Worm (Caenorhabditis elegans) whole organism, late embryonic: ENCODE results near the gene F42G4.5.
A peak's percentile ranks its signal among the peaks of the same experiment; 100 is the strongest.

Experiments used
- C08G9.2 ChIP-seq: sonication (generic microtip); optimal IDR thresholded peaks from 2 replicates; lab custom pipeline; 2016; ENCODE audit warnings: mild to moderate bottlenecking, missing genetic modification characterization, moderate library complexity, missing compliant biosample characterization
- F13H6.1 ChIP-seq: sonication (generic microtip); optimal IDR thresholded peaks from 2 replicates; lab custom pipeline; 2016; ENCODE audit warnings: missing genetic modification characterization, missing compliant biosample characterization
- K02D7.2 ChIP-seq: sonication (generic microtip); optimal IDR thresholded peaks from 2 replicates; lab custom pipeline; 2017; ENCODE audit warnings: mild to moderate bottlenecking, missing genetic modification characterization, missing compliant biosample characterization
- ahr-1 ChIP-seq: sonication (generic microtip); optimal IDR thresholded peaks from 2 replicates; lab custom pipeline; 2016; ENCODE audit warnings: missing genetic modification characterization, missing compliant biosample characterization
- ceh-14 ChIP-seq: sonication (generic microtip); optimal IDR thresholded peaks from 2 replicates; lab custom pipeline; 2016; ENCODE audit warnings: missing genotype, missing genetic modification characterization, missing compliant biosample characterization
- ceh-18 ChIP-seq: sonication (generic microtip); optimal IDR thresholded peaks from 2 replicates; lab custom pipeline; 2016; ENCODE audit warnings: missing genetic modification characterization, missing compliant biosample characterization
- ceh-2 ChIP-seq: sonication (generic microtip); optimal IDR thresholded peaks from 2 replicates; lab custom pipeline; 2016; ENCODE audit warnings: missing genotype, missing genetic modification characterization, missing compliant biosample characterization
- ceh-31 ChIP-seq: sonication (generic microtip); optimal IDR thresholded peaks from 2 replicates; lab custom pipeline; 2016; ENCODE audit warnings: missing genetic modification characterization, missing compliant biosample characterization
- ceh-34 ChIP-seq: sonication (generic microtip); optimal IDR thresholded peaks from 2 replicates; lab custom pipeline; 2016; ENCODE audit warnings: mild to moderate bottlenecking, missing genetic modification characterization, missing compliant biosample characterization
- ceh-45 ChIP-seq: fragments of 200-800 bp; sonication (Bioruptor generic); IDR thresholded peaks from 2 replicates; pipeline ENCODE4 v1.3.6; 2022; ENCODE audit warnings: missing genetic modification reagents, missing genetic modification characterization, missing compliant biosample characterization
- ceh-48 ChIP-seq: sonication (generic microtip); optimal IDR thresholded peaks from 2 replicates; lab custom pipeline; 2016; ENCODE audit warnings: missing genetic modification characterization, inconsistent platforms, missing compliant biosample characterization
- ceh-9 ChIP-seq: sonication (generic microtip); optimal IDR thresholded peaks from 2 replicates; lab custom pipeline; 2016; ENCODE audit warnings: mild to moderate bottlenecking, missing genetic modification characterization, inconsistent platforms, missing compliant biosample characterization
- che-1 ChIP-seq: sonication (generic microtip); optimal IDR thresholded peaks from 2 replicates; lab custom pipeline; 2016; ENCODE audit warnings: mild to moderate bottlenecking, missing genetic modification characterization, missing compliant biosample characterization
- elt-2 ChIP-seq: sonication (generic microtip); optimal IDR thresholded peaks from 2 replicates; lab custom pipeline; 2016; ENCODE audit warnings: missing genetic modification reagents, missing genetic modification characterization, missing compliant biosample characterization
- ets-4 ChIP-seq: sonication (generic microtip); optimal IDR thresholded peaks from 2 replicates; lab custom pipeline; 2016; ENCODE audit warnings: missing genetic modification characterization, missing compliant biosample characterization
- fax-1 ChIP-seq: sonication (generic microtip); optimal IDR thresholded peaks from 2 replicates; lab custom pipeline; 2016; ENCODE audit warnings: missing genotype, missing genetic modification characterization, missing compliant biosample characterization
- fkh-6 ChIP-seq: sonication (generic microtip); optimal IDR thresholded peaks from 2 replicates; lab custom pipeline; 2016; ENCODE audit warnings: missing genetic modification characterization, missing compliant biosample characterization
- hlh-15 ChIP-seq: sonication (generic microtip); optimal IDR thresholded peaks from 2 replicates; lab custom pipeline; 2016; ENCODE audit warnings: missing genetic modification characterization, missing compliant biosample characterization
- hlh-30 ChIP-seq: sonication (generic microtip); optimal IDR thresholded peaks from 2 replicates; lab custom pipeline; 2017; ENCODE audit warnings: antibody characterized with exemption, missing genetic modification characterization, missing compliant biosample characterization; ENCODE audit not compliant: insufficient read depth
- hlh-8 ChIP-seq: sonication (generic microtip); optimal IDR thresholded peaks from 2 replicates; lab custom pipeline; 2016; ENCODE audit warnings: missing genotype, missing genetic modification characterization, missing compliant biosample characterization
- lim-6 ChIP-seq: sonication (generic microtip); optimal IDR thresholded peaks from 2 replicates; lab custom pipeline; 2016; ENCODE audit warnings: missing genetic modification characterization, missing compliant biosample characterization
- mec-3 ChIP-seq: sonication (generic microtip); optimal IDR thresholded peaks from 2 replicates; lab custom pipeline; 2016; ENCODE audit warnings: borderline replicate concordance, missing genetic modification characterization, missing compliant biosample characterization
- pha-2 ChIP-seq: sonication (generic microtip); optimal IDR thresholded peaks from 2 replicates; lab custom pipeline; 2017; ENCODE audit warnings: mild to moderate bottlenecking, missing genetic modification characterization, missing compliant biosample characterization
- ref-2 ChIP-seq: sonication (generic microtip); optimal IDR thresholded peaks from 2 replicates; lab custom pipeline; 2016; ENCODE audit warnings: missing genetic modification characterization, missing compliant biosample characterization
- rnt-1 ChIP-seq: sonication (generic microtip); optimal IDR thresholded peaks from 2 replicates; lab custom pipeline; 2016; ENCODE audit warnings: missing genetic modification characterization, missing compliant biosample characterization
- sdc-2 ChIP-seq: sonication (generic microtip); optimal IDR thresholded peaks from 2 replicates; lab custom pipeline; 2016; ENCODE audit warnings: missing genotype, missing genetic modification characterization, missing compliant biosample characterization
- tbx-2 ChIP-seq: sonication (generic microtip); optimal IDR thresholded peaks from 2 replicates; lab custom pipeline; 2016; ENCODE audit warnings: missing genetic modification characterization, missing compliant biosample characterization
- tbx-7 ChIP-seq: sonication (generic microtip); optimal IDR thresholded peaks from 2 replicates; lab custom pipeline; 2016; ENCODE audit warnings: missing genotype, missing genetic modification characterization, missing compliant biosample characterization
- ttx-3 ChIP-seq: sonication (generic microtip); optimal IDR thresholded peaks from 2 replicates; lab custom pipeline; 2016; ENCODE audit warnings: missing genetic modification reagents, missing genetic modification characterization, missing compliant biosample characterization
- unc-3 ChIP-seq, 2 experiments: fragments of 200-800 bp in 1 of 2; sonication (Bioruptor generic) in 1 of 2; sonication (generic microtip) in 1 of 2; conservative IDR thresholded peaks in 1 of 2; optimal IDR thresholded peaks in 1 of 2; 2 replicates each; pipeline versions ENCODE4 v1.3.6 to Lab custom; 2016 to 2022; ENCODE audit warnings: missing compliant biosample characterization in 2 of 2, missing genetic modification characterization in 2 of 2, missing genetic modification reagents in 1 of 2
- unc-42 ChIP-seq: sonication (generic microtip); optimal IDR thresholded peaks from 2 replicates; lab custom pipeline; 2016; ENCODE audit warnings: missing genotype, missing genetic modification characterization, missing compliant biosample characterization
- unc-86 ChIP-seq: sonication (generic microtip); optimal IDR thresholded peaks from 2 replicates; lab custom pipeline; 2016; ENCODE audit warnings: missing genetic modification characterization, missing compliant biosample characterization
- zip-5 ChIP-seq: sonication (generic microtip); optimal IDR thresholded peaks from 2 replicates; lab custom pipeline; 2016; ENCODE audit warnings: missing genetic modification characterization, missing compliant biosample characterization
- ztf-16 ChIP-seq: sonication (generic microtip); optimal IDR thresholded peaks from 2 replicates; lab custom pipeline; 2017; ENCODE audit warnings: missing genetic modification characterization, missing compliant biosample characterization

The F42G4.5 gene

DNA sequence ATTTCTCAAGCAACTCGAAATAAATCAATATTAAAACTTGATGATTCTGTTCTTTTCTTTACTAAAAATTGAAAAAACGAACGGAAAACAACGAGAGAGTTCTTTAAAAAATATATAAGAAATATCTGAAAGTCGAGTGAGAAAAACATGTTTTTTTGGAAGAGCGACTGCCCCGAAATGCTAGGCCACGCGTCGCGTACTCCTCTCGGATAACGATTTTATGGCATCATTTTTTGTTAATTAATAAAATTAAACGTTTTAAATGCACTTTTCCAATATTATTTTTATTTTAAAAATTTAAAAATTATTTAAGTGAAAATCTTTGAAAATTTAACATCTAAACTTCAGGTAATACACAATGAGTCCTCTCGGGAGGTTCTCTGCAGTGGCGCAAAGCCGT, 43.9 kb downstream of the F42G4.5 start, which contains the start of gene gfm-1:
Gene gfm-1, plus strand, starts transcription at position 349 of the 400 bp plus-strand sequence.
- peak; percentile 41 for TF ChIP-seq ceh-14
- peak; percentile 14 for TF ChIP-seq ceh-34
- TF ChIP-seq hlh-8: peak; percentile 81
- TF ChIP-seq lim-6 (tag; lab: Kevin White, UChicago): peak; percentile 13
- peak; percentile 84 for TF ChIP-seq ceh-2
- TF ChIP-seq che-1: no peak
- peak; percentile 84 for TF ChIP-seq C08G9.2 (tag; lab: Kevin White, UChicago)
- peak; percentile 5 for TF ChIP-seq unc-86 (tag; lab: Kevin White, UChicago)
- peak; percentile 63 for TF ChIP-seq elt-2
- TF ChIP-seq sdc-2 (tag; lab: Kevin White, UChicago): peak; percentile 29
- TF ChIP-seq hlh-30: no peak
- TF ChIP-seq fax-1 (tag; lab: Kevin White, UChicago): peak; percentile 53
- TF ChIP-seq pha-2: peak; percentile 27
- TF ChIP-seq mec-3 (tag; lab: Kevin White, UChicago): no peak
- peak; percentile 87 for TF ChIP-seq ceh-31 (tag; lab: Kevin White, UChicago)
- peak; percentile 25 for TF ChIP-seq hlh-15 (tag; lab: Kevin White, UChicago)
- TF ChIP-seq tbx-7 (tag; lab: Kevin White, UChicago): peak; percentile 86
- TF ChIP-seq ceh-18 (tag; lab: Kevin White, UChicago): no peak
- no peak for TF ChIP-seq unc-3 (GFP tag; conservative IDR thresholded peaks at IDR 0.05; lab: Robert Waterston, UW)
- TF ChIP-seq unc-3 (tag; optimal IDR thresholded peaks at IDR 0.05; lab: Kevin White, UChicago): no peak
- no peak for TF ChIP-seq ceh-45 (GFP tag; lab: Robert Waterston, UW)
- TF ChIP-seq ahr-1 (tag; lab: Kevin White, UChicago): peak; percentile 36
- peak; percentile 86 for TF ChIP-seq zip-5 (tag; lab: Kevin White, UChicago)
- peak; percentile 26 for TF ChIP-seq rnt-1 (tag; lab: Kevin White, UChicago)
- peak; percentile 81 for TF ChIP-seq ref-2
- TF ChIP-seq unc-42 (tag; lab: Kevin White, UChicago): peak; percentile 41
- TF ChIP-seq ttx-3 (tag; lab: Kevin White, UChicago): peak; percentile 25
- no peak for TF ChIP-seq ceh-48 (tag; lab: Kevin White, UChicago)
- TF ChIP-seq tbx-2 (tag; lab: Kevin White, UChicago): peak; percentile 85
- peak; percentile 67 for TF ChIP-seq ets-4

DNA sequence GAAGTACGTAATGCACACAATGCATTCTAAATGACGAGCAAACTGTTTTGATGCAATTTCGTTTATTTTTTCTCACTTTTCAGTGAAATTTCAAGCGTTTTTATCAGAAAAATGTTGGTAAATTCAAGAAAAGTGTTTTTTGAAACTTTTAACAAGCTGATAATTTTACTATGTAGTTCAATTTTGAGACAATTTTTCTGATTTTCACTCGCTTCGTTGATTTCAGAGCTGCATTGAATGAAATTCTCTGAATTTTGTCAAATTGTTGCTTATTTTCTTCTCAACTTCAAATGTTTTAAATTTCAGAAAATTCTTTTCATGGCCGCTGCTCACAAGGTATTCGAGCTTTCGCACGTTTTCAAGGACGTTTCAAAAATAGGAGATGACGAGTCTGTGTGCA, 49.4 kb downstream of the F42G4.5 start, which contains the start of gene bath-45:
Gene bath-45, plus strand, starts transcription at position 301 of the 400 bp plus-strand sequence.
- TF ChIP-seq ceh-9 (tag; lab: Kevin White, UChicago) (no peak), che-1 (no peak), ztf-16 (tag; lab: Kevin White, UChicago) (no peak), pha-2 (no peak), ceh-14 (no peak), rnt-1 (tag; lab: Kevin White, UChicago) (no peak), hlh-15 (tag; lab: Kevin White, UChicago) (no peak), ets-4 (no peak), hlh-8 (no peak), hlh-30 (no peak), F13H6.1 (tag; lab: Kevin White, UChicago) (no peak), K02D7.2 (no peak), fkh-6 (no peak), mec-3 (tag; lab: Kevin White, UChicago) (no peak)
